Worm (Caenorhabditis elegans) whole organism, L3 larva: Measurements from ENCODE around the gene C16D9.4.

Source experiments
- egl-27 ChIP-seq: sonication (generic microtip); optimal IDR thresholded peaks from 4 replicates; lab custom pipeline; 2017; ENCODE audit warnings: missing biosample characterization, missing genetic modification reagents, missing genetic modification characterization
- lin-39 ChIP-seq: fragments of 150-350 bp; optimal IDR thresholded peaks from 2 replicates; lab custom pipeline; 2018; ENCODE audit warnings: missing biosample characterization, missing genetic modification reagents, missing genetic modification characterization
- pha-4 ChIP-seq: fragments of 150-350 bp; optimal IDR thresholded peaks from 2 replicates; lab custom pipeline; 2014; ENCODE audit warnings: missing biosample characterization, missing genetic modification reagents, missing genetic modification characterization
- snpc-4 ChIP-seq: fragments of 150-350 bp; optimal IDR thresholded peaks from 2 replicates; lab custom pipeline; 2014; ENCODE audit warnings: missing biosample characterization, missing genetic modification characterization
- unc-62 ChIP-seq: fragments of 150-350 bp; sonication (generic microtip); optimal IDR thresholded peaks from 4 replicates; lab custom pipeline; 2014; ENCODE audit warnings: missing biosample characterization, missing genetic modification reagents, missing genetic modification characterization

- TF ChIP-seq snpc-4 (tag; lab: Kevin White, UChicago), result no peak
- TF ChIP-seq unc-62 (GFP tag; lab: Kevin White, UChicago), result no peak
- TF ChIP-seq egl-27 (tag; lab: Kevin White, UChicago), result no peak
- TF ChIP-seq lin-39 (tag; lab: Kevin White, UChicago), result no peak
- TF ChIP-seq pha-4 (tag; lab: Kevin White, UChicago), result no peak
These were observed 16.3 kb upstream of the C16D9.4 start, which contains the start of gene C16D9.1 for ce11 chrV:8259016-8259415.
